Worm (Caenorhabditis elegans): ENCODE results near the gene K07E3.9.

ce11 chrX:8089916-8090315 is 18.1 kb upstream of the K07E3.9 start:
- TF ChIP-seq lsy-2 (tag; optimal IDR thresholded peaks at IDR 0.05) (no peak), unc-62 (GFP tag; optimal IDR thresholded peaks at IDR 0.05) (no peak), ZK546.5 (tag; optimal IDR thresholded peaks at IDR 0.05) (no peak), skn-1 (tag; optimal IDR thresholded peaks at IDR 0.05) (no peak), ama-1 (optimal IDR thresholded peaks at IDR 0.05) (no peak), ceh-82 (tag; optimal IDR thresholded peaks at IDR 0.05) (no peak), unc-39 (tag; optimal IDR thresholded peaks at IDR 0.05) (no peak), sem-4 (tag; optimal IDR thresholded peaks at IDR 0.05) (no peak), zag-1 (tag; optimal IDR thresholded peaks at IDR 0.05) (no peak), lin-13 (GFP tag; optimal IDR thresholded peaks at IDR 0.05) (no peak), snpc-4 (tag; optimal IDR thresholded peaks at IDR 0.05) (no peak), nhr-11 (tag; optimal IDR thresholded peaks at IDR 0.05) (no peak), nhr-129 (tag; optimal IDR thresholded peaks at IDR 0.05) (peak; percentile 58)

Data from whole organism, L2 larva.